Fruit fly (Drosophila melanogaster) whole organism, embryonic: Measurements from ENCODE around the gene AP-1mu.

Experiments
- Antp ChIP-seq: fragments of 200-800 bp; sonication (Bioruptor generic); optimal IDR thresholded peaks from 3 replicates; lab custom pipeline; 2016; ENCODE audit warnings: missing biosample characterization, missing genetic modification characterization
- Bgb ChIP-seq: fragments of 200-800 bp; sonication (Bioruptor generic); IDR thresholded peaks from 2 replicates; pipeline ENCODE4 v1.3.6; 2022; ENCODE audit warnings: missing biosample characterization, missing genetic modification characterization; ENCODE audit not compliant: partially characterized antibody
- CG10366 ChIP-seq: fragments of 200-800 bp; sonication (Bioruptor generic); IDR thresholded peaks from 2 replicates; pipeline ENCODE4 v1.3.6; 2022; ENCODE audit warnings: missing biosample characterization, missing genetic modification characterization
- CG12071 ChIP-seq: fragments of 200-800 bp; sonication (Bioruptor generic); optimal IDR thresholded peaks from 3 replicates; lab custom pipeline; 2018; ENCODE audit warnings: missing biosample characterization, mild to moderate bottlenecking, missing genetic modification characterization
- CG12744 ChIP-seq: fragments of 200-800 bp; sonication (Bioruptor generic); optimal IDR thresholded peaks from 2 replicates; lab custom pipeline; 2016; ENCODE audit warnings: missing biosample characterization, missing genetic modification characterization
- CG12769 ChIP-seq: fragments of 200-800 bp; sonication (Bioruptor generic); optimal IDR thresholded peaks from 2 replicates; lab custom pipeline; 2019; ENCODE audit warnings: missing biosample characterization, mild to moderate bottlenecking, missing genetic modification characterization, moderate library complexity
- CG13287 ChIP-seq: fragments of 200-800 bp; sonication (Bioruptor generic); IDR thresholded peaks from 2 replicates; pipeline ENCODE4 v1.3.6; 2022; ENCODE audit warnings: missing biosample characterization, missing genetic modification characterization; ENCODE audit not compliant: partially characterized antibody
- CG13424 ChIP-seq: fragments of 200-800 bp; sonication (Bioruptor generic); optimal IDR thresholded peaks from 2 replicates; lab custom pipeline; 2019; ENCODE audit warnings: missing biosample characterization, mild to moderate bottlenecking, missing genetic modification characterization, moderate library complexity
- CG14050 ChIP-seq: fragments of 200-800 bp; sonication (Bioruptor generic); IDR thresholded peaks from 3 replicates; pipeline ENCODE4 v1.3.6; 2022; ENCODE audit warnings: missing biosample characterization, missing genetic modification characterization
- CG14667 ChIP-seq: fragments of 200-800 bp; sonication (Bioruptor generic); IDR thresholded peaks from 2 replicates; pipeline ENCODE4 v1.3.6; 2022; ENCODE audit warnings: missing biosample characterization, missing genetic modification characterization
- CG1603 ChIP-seq: fragments of 200-800 bp; sonication (Bioruptor generic); optimal IDR thresholded peaks from 2 replicates; lab custom pipeline; 2019; ENCODE audit warnings: missing biosample characterization, mild to moderate bottlenecking, missing genetic modification characterization, moderate library complexity
- CG17186 ChIP-seq: fragments of 200-800 bp; sonication (Bioruptor generic); optimal IDR thresholded peaks from 3 replicates; lab custom pipeline; 2017; ENCODE audit warnings: missing biosample characterization, missing genetic modification reagents, missing genetic modification characterization
- CG18262 ChIP-seq: fragments of 200-800 bp; optimal IDR thresholded peaks from 3 replicates; lab custom pipeline; 2019; ENCODE audit warnings: missing biosample characterization, mild to moderate bottlenecking, missing genetic modification characterization, moderate library complexity
- CG3407 ChIP-seq: fragments of 200-800 bp; sonication (Bioruptor generic); optimal IDR thresholded peaks from 2 replicates; lab custom pipeline; 2018; ENCODE audit warnings: missing biosample characterization, mild to moderate bottlenecking, missing genetic modification characterization
- CG42726 ChIP-seq: fragments of 200-800 bp; sonication (Bioruptor generic); IDR thresholded peaks from 2 replicates; pipeline ENCODE4 v1.3.6; 2022; ENCODE audit warnings: missing biosample characterization, missing genetic modification characterization; ENCODE audit not compliant: partially characterized antibody
- CG4617 ChIP-seq: fragments of 200-800 bp; sonication (Bioruptor generic); optimal IDR thresholded peaks from 3 replicates; lab custom pipeline; 2016; ENCODE audit warnings: missing biosample characterization, missing genetic modification characterization, borderline replicate concordance
- CG9797 ChIP-seq: fragments of 200-800 bp; sonication (Bioruptor generic); optimal IDR thresholded peaks from 3 replicates; lab custom pipeline; 2018; ENCODE audit warnings: missing biosample characterization, mild to moderate bottlenecking, missing genetic modification characterization
- CG9817 ChIP-seq: fragments of 200-800 bp; sonication (Bioruptor generic); optimal IDR thresholded peaks from 2 replicates; lab custom pipeline; 2018; ENCODE audit warnings: missing biosample characterization, mild to moderate bottlenecking, missing genetic modification characterization, moderate library complexity
- D19B ChIP-seq: fragments of 200-800 bp; sonication (Bioruptor generic); optimal IDR thresholded peaks from 2 replicates; lab custom pipeline; 2017; ENCODE audit warnings: missing biosample characterization, mild to moderate bottlenecking, missing genetic modification characterization
- HmgD ChIP-seq: fragments of 200-800 bp; sonication (Bioruptor generic); optimal IDR thresholded peaks from 3 replicates; lab custom pipeline; 2016; ENCODE audit warnings: missing biosample characterization, missing genetic modification characterization
- Hr3 ChIP-seq: fragments of 200-800 bp; sonication (Bioruptor generic); optimal IDR thresholded peaks from 3 replicates; lab custom pipeline; 2016; ENCODE audit warnings: missing biosample characterization, missing genetic modification characterization
- Max ChIP-seq: fragments of 200-800 bp; sonication (Bioruptor generic); optimal IDR thresholded peaks from 2 replicates; lab custom pipeline; 2016; ENCODE audit warnings: missing biosample characterization, mild to moderate bottlenecking, missing genetic modification characterization
- Nf-YB ChIP-seq: fragments of 200-800 bp; sonication (Bioruptor generic); optimal IDR thresholded peaks from 3 replicates; lab custom pipeline; 2019; ENCODE audit warnings: missing biosample characterization, mild to moderate bottlenecking, missing genetic modification characterization, moderate library complexity
- Ptx1 ChIP-seq: fragments of 200-800 bp; sonication (Bioruptor generic); IDR thresholded peaks from 2 replicates; pipeline ENCODE4 v1.3.6; 2022; ENCODE audit warnings: missing biosample characterization, missing genetic modification characterization
- Tbp ChIP-seq: fragments of >200 bp; optimal IDR thresholded peaks from 2 replicates; lab custom pipeline; 2018; ENCODE audit warnings: missing biosample characterization, missing genetic modification characterization
- YL-1 ChIP-seq: fragments of 200-800 bp; sonication (Bioruptor generic); optimal IDR thresholded peaks from 3 replicates; lab custom pipeline; 2017; ENCODE audit warnings: missing biosample characterization, mild to moderate bottlenecking, missing genetic modification characterization
- ash1 ChIP-seq: fragments of 200-800 bp; sonication (Bioruptor generic); optimal IDR thresholded peaks from 2 replicates; lab custom pipeline; 2018; ENCODE audit warnings: missing biosample characterization, mild to moderate bottlenecking, missing genetic modification characterization
- chm ChIP-seq: fragments of 200-800 bp; sonication (Bioruptor generic); IDR thresholded peaks from 2 replicates; pipeline ENCODE4 v1.3.6; 2022; ENCODE audit warnings: missing biosample characterization, missing genetic modification characterization
- chn ChIP-seq: fragments of 200-800 bp; sonication (Bioruptor generic); optimal IDR thresholded peaks from 2 replicates; lab custom pipeline; 2016; ENCODE audit warnings: missing biosample characterization, missing genetic modification characterization
- da ChIP-seq: fragments of 200-800 bp; sonication (Bioruptor generic); optimal IDR thresholded peaks from 2 replicates; lab custom pipeline; 2016; ENCODE audit warnings: missing biosample characterization, missing genetic modification characterization
- disco-r ChIP-seq: fragments of 200-800 bp; sonication (Bioruptor generic); optimal IDR thresholded peaks from 2 replicates; lab custom pipeline; 2016; ENCODE audit warnings: missing biosample characterization, missing genetic modification characterization
- dpn ChIP-seq, 2 experiments: fragments of 200-800 bp; sonication (Bioruptor generic); optimal IDR thresholded peaks; 3 replicates each; lab custom pipeline; 2016; ENCODE audit warnings: missing biosample characterization in 2 of 2, missing genetic modification characterization in 2 of 2
- exex ChIP-seq: fragments of 200-800 bp; sonication (Bioruptor generic); optimal IDR thresholded peaks from 4 replicates; lab custom pipeline; 2018; ENCODE audit warnings: missing biosample characterization, mild to moderate bottlenecking, missing genetic modification characterization, moderate library complexity
- gro ChIP-seq: fragments of 200-800 bp; sonication (Bioruptor generic); optimal IDR thresholded peaks from 2 replicates; lab custom pipeline; 2016; ENCODE audit warnings: missing biosample characterization, missing genetic modification characterization
- gsb-n ChIP-seq: fragments of 200-800 bp; sonication (Bioruptor generic); optimal IDR thresholded peaks from 3 replicates; lab custom pipeline; 2018; ENCODE audit warnings: missing biosample characterization, mild to moderate bottlenecking, missing genetic modification characterization
- kah ChIP-seq: fragments of 200-800 bp; sonication (Bioruptor generic); optimal IDR thresholded peaks from 2 replicates; lab custom pipeline; 2018; ENCODE audit warnings: missing biosample characterization, mild to moderate bottlenecking, missing genetic modification characterization
- klu ChIP-seq: fragments of 200-800 bp; sonication (Bioruptor generic); IDR thresholded peaks from 2 replicates; pipeline ENCODE4 v1.3.6; 2022; ENCODE audit warnings: missing biosample characterization, missing genetic modification characterization
- knrl ChIP-seq: fragments of 200-800 bp; sonication (Bioruptor generic); IDR thresholded peaks from 3 replicates; pipeline ENCODE4 v1.3.6; 2022; ENCODE audit warnings: missing biosample characterization, missing genetic modification characterization; ENCODE audit not compliant: partially characterized antibody
- maf-S ChIP-seq: fragments of 200-800 bp; sonication (Bioruptor generic); optimal IDR thresholded peaks from 2 replicates; lab custom pipeline; 2016; ENCODE audit warnings: missing biosample characterization, missing genetic modification characterization
- mam ChIP-seq: fragments of 200-800 bp; sonication (Bioruptor generic); optimal IDR thresholded peaks from 3 replicates; lab custom pipeline; 2016; ENCODE audit warnings: missing biosample characterization, missing genetic modification characterization
- mirr ChIP-seq: fragments of 200-800 bp; sonication (Bioruptor generic); optimal IDR thresholded peaks from 3 replicates; lab custom pipeline; 2018; ENCODE audit warnings: missing biosample characterization, mild to moderate bottlenecking, missing genetic modification characterization
- mld ChIP-seq: fragments of 200-800 bp; sonication (Bioruptor generic); IDR thresholded peaks from 3 replicates; pipeline ENCODE4 v1.3.6; 2022; ENCODE audit warnings: missing biosample characterization, missing genetic modification characterization; ENCODE audit not compliant: partially characterized antibody
- sd ChIP-seq: fragments of 200-800 bp; sonication (Bioruptor generic); optimal IDR thresholded peaks from 3 replicates; lab custom pipeline; 2018; ENCODE audit warnings: missing biosample characterization, mild to moderate bottlenecking, missing genetic modification characterization, moderate library complexity
- sens ChIP-seq: fragments of 200-800 bp; sonication (Bioruptor generic); peaks from one replicate; lab custom pipeline; 2016; ENCODE audit warnings: missing biosample characterization, missing genetic modification characterization
- tll ChIP-seq, 2 experiments: fragments of 200-800 bp in 1 of 2; fragments of >200 bp in 1 of 2; sonication (Bioruptor generic) in 1 of 2; optimal IDR thresholded peaks; 2 replicates each; lab custom pipeline; 2017 to 2019; ENCODE audit warnings: missing biosample characterization in 2 of 2, missing genetic modification characterization in 2 of 2, mild to moderate bottlenecking in 1 of 2, moderate library complexity in 1 of 2
- ttk ChIP-seq: fragments of 200-800 bp; sonication (Bioruptor generic); IDR thresholded peaks from 2 replicates; pipeline ENCODE4 v2.1.2; 2022; ENCODE audit warnings: missing biosample characterization, missing genetic modification characterization
- tup ChIP-seq: fragments of 200-800 bp; sonication (Bioruptor generic); optimal IDR thresholded peaks from 2 replicates; lab custom pipeline; 2016; ENCODE audit warnings: missing biosample characterization, mild to moderate bottlenecking, missing genetic modification characterization, moderate library complexity
- unc-4 ChIP-seq: fragments of 200-800 bp; sonication (Bioruptor generic); IDR thresholded peaks from 2 replicates; pipeline ENCODE4 v1.3.6; 2022; ENCODE audit warnings: missing biosample characterization, missing genetic modification characterization; ENCODE audit not compliant: partially characterized antibody
- zfh1 ChIP-seq: fragments of 200-800 bp; sonication (Bioruptor generic); IDR thresholded peaks from 3 replicates; pipeline ENCODE4 v1.3.6; 2022; ENCODE audit warnings: missing biosample characterization, missing genetic modification characterization

The AP-1mu gene

dm6 chr3R:9532437-9533180 is 26.7 kb downstream of the AP-1mu start, which contains the start of gene by (continued):
- TF ChIP-seq mld (GFP tag; lab: Robert Waterston, UW) (no peak), gsb-n (tag; lab: Kevin White, UChicago) (no peak), mirr (GFP tag; lab: Kevin White, UChicago) (peak; percentile 16), CG42726 (GFP tag; lab: Robert Waterston, UW) (0 out of 2 replicates have a peak, but pooled peaks have one; percentile 26), ttk (GFP tag; lab: Robert Waterston, UW) (no peak), CG17186 (no peak), mam (GFP tag; lab: Kevin White, UChicago) (no peak), Bgb (GFP tag; lab: Robert Waterston, UW) (peak; percentile 25; the same call in 1 of the 2 replicates), CG12744 (no peak), CG4617 (GFP tag; lab: Kevin White, UChicago) (no peak), gro (GFP tag; lab: Kevin White, UChicago) (no peak), CG12071 (GFP tag; lab: Kevin White, UChicago) (no peak), D19B (GFP tag; lab: Kevin White, UChicago) (no peak), Ptx1 (GFP tag; lab: Robert Waterston, UW) (no peak), Max (GFP tag; lab: Kevin White, UChicago) (no peak), ash1 (GFP tag; lab: Kevin White, UChicago) (no peak), unc-4 (GFP tag; lab: Robert Waterston, UW) (0 out of 2 replicates have a peak, but pooled peaks have one; percentile 17), chm (GFP tag; lab: Robert Waterston, UW) (peak; percentile 14; the same call in 1 of the 2 replicates), CG9817 (tag; lab: Kevin White, UChicago) (no peak), da (no peak), Antp (GFP tag; lab: Kevin White, UChicago) (no peak), chn (GFP tag; lab: Kevin White, UChicago) (no peak), CG10366 (GFP tag; lab: Robert Waterston, UW) (no peak), kah (GFP tag; lab: Kevin White, UChicago) (no peak), sd (tag; lab: Kevin White, UChicago) (peak; percentile 83), CG18262 (tag; lab: Kevin White, UChicago) (no peak), CG9797 (no peak), CG14667 (GFP tag; lab: Robert Waterston, UW) (no peak), CG3407 (GFP tag; lab: Kevin White, UChicago) (no peak), CG14050 (GFP tag; lab: Robert Waterston, UW) (no peak), maf-S (GFP tag; lab: Kevin White, UChicago) (no peak), CG12769 (no peak), CG13287 (GFP tag; lab: Robert Waterston, UW) (peak; percentile 34; the same call in 1 of the 2 replicates), HmgD (GFP tag; lab: Kevin White, UChicago) (no peak), CG1603 (tag; lab: Kevin White, UChicago) (no peak), knrl (GFP tag; lab: Robert Waterston, UW) (no peak), tll (GFP tag; optimal IDR thresholded peaks at IDR 0.05; lab: Kevin White, UChicago) (no peak), exex (tag; lab: Kevin White, UChicago) (peak; percentile 76), tup (GFP tag; lab: Kevin White, UChicago) (no peak), CG13424 (tag; lab: Kevin White, UChicago) (no peak), Hr3 (GFP tag; lab: Kevin White, UChicago) (no peak), klu (GFP tag; lab: Robert Waterston, UW) (no peak), zfh1 (no peak), Tbp (GFP tag; lab: Kevin White, UChicago) (no peak), dpn (GFP tag; optimal IDR thresholded peaks at IDR 0.05; lab: Kevin White, UChicago) (no peak), sens (no peak), disco-r (GFP tag; lab: Kevin White, UChicago) (no peak), YL-1 (GFP tag; lab: Kevin White, UChicago) (no peak), Nf-YB (GFP tag; lab: Kevin White, UChicago) (no peak)
